Worm (Caenorhabditis elegans) whole organism, L4 larva: ENCODE measurements around the gene srh-288.

Experiments used
- F26F4.8 ChIP-seq: fragments of 200-800 bp; sonication (Bioruptor generic); conservative IDR thresholded peaks from 2 replicates; pipeline ENCODE4 v1.3.6; 2022; ENCODE audit warnings: missing genetic modification characterization, missing compliant biosample characterization
- ama-1 ChIP-seq: fragments of 150-350 bp; optimal IDR thresholded peaks from 2 replicates; lab custom pipeline; 2014; ENCODE audit warnings: inconsistent platforms, mixed read lengths
- ceh-32 ChIP-seq: sonication (generic microtip); optimal IDR thresholded peaks from 2 replicates; lab custom pipeline; 2016; ENCODE audit warnings: mild to moderate bottlenecking, missing genetic modification characterization, missing compliant biosample characterization; ENCODE audit not compliant: poor library complexity
- nhr-77 ChIP-seq: fragments of 150-350 bp; optimal IDR thresholded peaks from 2 replicates; lab custom pipeline; 2014; ENCODE audit warnings: missing biosample characterization, missing genetic modification characterization

ce11 chrV:17755592-17755991 is 40.0 kb downstream of the srh-288 start, which contains the start of gene pgp-9:
- no peak for TF ChIP-seq ceh-32 (tag; lab: Kevin White, UChicago)
- TF ChIP-seq ama-1, result no peak
- TF ChIP-seq nhr-77 (tag; lab: Kevin White, UChicago), result no peak
- TF ChIP-seq F26F4.8 (GFP tag; lab: Robert Waterston, UW), result no peak
